Fruit fly (Drosophila melanogaster) whole organism, larva: ENCODE measurements around the gene PIG-F.

ENCODE experiments used
- noc ChIP-seq: fragments of 200-800 bp; sonication (Bioruptor generic); optimal IDR thresholded peaks from 3 replicates; lab custom pipeline; 2019; ENCODE audit warnings: missing biosample characterization, mild to moderate bottlenecking, missing genetic modification characterization, moderate library complexity

PIG-F gene

DNA sequence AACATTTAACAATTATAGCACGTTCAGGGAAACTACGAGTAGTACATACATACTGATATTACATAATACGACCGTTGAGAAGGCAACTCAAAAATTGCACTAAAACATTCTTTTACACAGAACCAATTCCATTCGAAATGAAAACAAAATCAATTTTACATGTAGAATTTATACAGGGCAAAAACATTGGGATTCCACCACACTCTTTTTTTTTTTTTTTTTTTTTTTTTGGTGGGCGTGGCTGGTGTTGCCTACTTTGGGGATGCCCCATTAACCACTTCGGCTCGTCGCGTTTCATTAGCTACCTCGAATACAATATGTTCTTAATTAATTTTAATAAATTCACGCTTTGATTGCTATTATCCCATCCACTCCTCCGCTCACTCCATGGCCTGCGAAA, 38.3 kb downstream of the PIG-F start:
- no peak for TF ChIP-seq noc

DNA sequence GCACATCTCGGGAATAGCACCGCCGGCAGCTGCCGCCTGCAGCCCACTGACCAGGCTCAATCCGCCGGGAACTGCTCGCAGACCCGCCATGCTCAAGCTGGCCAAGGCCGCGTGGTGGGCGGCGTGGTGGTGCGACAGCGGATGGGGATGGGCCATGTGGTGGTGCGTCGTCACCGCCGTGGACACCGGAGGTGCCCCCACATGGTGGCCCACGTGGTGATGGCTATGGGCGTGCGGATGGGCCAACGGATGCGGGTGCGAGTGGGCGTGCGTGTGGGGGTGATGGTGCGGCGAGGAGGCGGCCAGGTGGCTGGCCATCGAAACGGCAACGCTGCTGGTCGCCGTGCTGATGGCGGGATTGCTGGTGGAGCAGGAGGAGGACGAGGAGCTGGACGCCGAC, 41.2 kb downstream of the PIG-F start:
- no peak for TF ChIP-seq noc

DNA sequence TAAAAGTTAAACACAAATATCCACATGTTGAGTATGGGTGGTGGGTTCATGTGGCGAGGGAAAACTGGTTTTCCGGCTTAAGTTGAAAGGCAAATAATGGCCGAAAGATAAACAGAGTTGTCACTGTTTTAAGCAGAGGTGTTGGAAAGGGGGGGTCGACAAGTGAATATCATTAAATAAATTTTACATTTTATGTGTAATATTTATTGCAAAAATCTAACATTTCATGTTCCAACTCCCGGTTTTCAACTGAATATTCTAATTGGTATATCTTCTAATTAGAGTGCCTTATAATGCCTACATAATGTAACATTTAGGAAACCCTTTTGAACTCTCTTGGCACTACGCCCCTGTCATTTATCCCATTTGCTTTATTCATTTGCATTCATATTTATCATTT, 43.7 kb downstream of the PIG-F start:
- TF ChIP-seq noc = no peak

- TF ChIP-seq noc = no peak
Observed at dm6 chr3L:19662892-19663291, 50.6 kb downstream of the PIG-F start.
